Fruit fly (Drosophila melanogaster) whole organism, embryonic: ENCODE data around the gene wuho.

Experiments used
- Bgb ChIP-seq: fragments of 200-800 bp; sonication (Bioruptor generic); IDR thresholded peaks from 2 replicates; pipeline ENCODE4 v1.3.6; 2022; ENCODE audit warnings: missing biosample characterization, missing genetic modification characterization; ENCODE audit not compliant: partially characterized antibody
- C15 ChIP-seq: fragments of 200-800 bp; sonication (Bioruptor generic); IDR thresholded peaks from 3 replicates; pipeline ENCODE4 v1.3.6; 2022; ENCODE audit warnings: missing biosample characterization, missing genetic modification characterization
- CG10267 ChIP-seq: fragments of 200-800 bp; sonication (Bioruptor generic); optimal IDR thresholded peaks from 2 replicates; lab custom pipeline; 2018; ENCODE audit warnings: missing biosample characterization, mild to moderate bottlenecking, missing genetic modification characterization, moderate library complexity
- CG10565 ChIP-seq: fragments of 200-800 bp; sonication (Bioruptor generic); optimal IDR thresholded peaks from 3 replicates; lab custom pipeline; 2016; ENCODE audit warnings: missing biosample characterization, mild to moderate bottlenecking, missing genetic modification characterization
- CG10654 ChIP-seq: fragments of 200-800 bp; sonication (Bioruptor generic); optimal IDR thresholded peaks from 2 replicates; lab custom pipeline; 2016; ENCODE audit warnings: missing biosample characterization, missing genetic modification characterization
- CG11695 ChIP-seq: fragments of 200-800 bp; sonication (Bioruptor generic); IDR thresholded peaks from 3 replicates; pipeline ENCODE4 v1.3.6; 2022; ENCODE audit warnings: missing biosample characterization, missing genetic modification characterization
- CG2129 ChIP-seq: fragments of 200-800 bp; sonication (Bioruptor generic); IDR thresholded peaks from 2 replicates; pipeline ENCODE4 v1.3.6; 2022; ENCODE audit warnings: missing biosample characterization, missing genetic modification characterization; ENCODE audit not compliant: partially characterized antibody
- CG30431 ChIP-seq: fragments of 200-800 bp; sonication (Bioruptor generic); optimal IDR thresholded peaks from 2 replicates; lab custom pipeline; 2017; ENCODE audit warnings: missing biosample characterization, missing genetic modification characterization
- CG31224 ChIP-seq: fragments of 200-800 bp; sonication (Bioruptor generic); IDR thresholded peaks from 2 replicates; pipeline ENCODE4 v1.3.6; 2022; ENCODE audit warnings: missing biosample characterization, missing genetic modification characterization
- CG31365 ChIP-seq: fragments of 200-800 bp; sonication (Bioruptor generic); optimal IDR thresholded peaks from 2 replicates; lab custom pipeline; 2018; ENCODE audit warnings: missing biosample characterization, mild to moderate bottlenecking, missing genetic modification characterization
- CG31441 ChIP-seq: fragments of 200-800 bp; sonication (Bioruptor generic); IDR thresholded peaks from 2 replicates; pipeline ENCODE4 v1.3.6; 2022; ENCODE audit warnings: missing biosample characterization, missing genetic modification characterization
- CG3163 ChIP-seq: fragments of 200-800 bp; sonication (Bioruptor generic); optimal IDR thresholded peaks from 3 replicates; lab custom pipeline; 2016; ENCODE audit warnings: missing biosample characterization, missing genetic modification characterization
- CG34224 ChIP-seq: fragments of 200-800 bp; sonication (Bioruptor generic); IDR thresholded peaks from 3 replicates; pipeline ENCODE4 v1.3.6; 2022; ENCODE audit warnings: missing biosample characterization, missing genetic modification characterization; ENCODE audit not compliant: partially characterized antibody
- CG6683 ChIP-seq: fragments of 200-800 bp; sonication (Bioruptor generic); optimal IDR thresholded peaks from 2 replicates; lab custom pipeline; 2017; ENCODE audit warnings: missing biosample characterization, mild to moderate bottlenecking, missing genetic modification characterization, missing genetic modification reagents
- CG7271 ChIP-seq: fragments of 200-800 bp; sonication (Bioruptor generic); optimal IDR thresholded peaks from 2 replicates; lab custom pipeline; 2018; ENCODE audit warnings: missing biosample characterization, mild to moderate bottlenecking, missing genetic modification characterization, moderate library complexity
- CG7372 ChIP-seq: fragments of 200-800 bp; sonication (Bioruptor generic); IDR thresholded peaks from 2 replicates; pipeline ENCODE4 v1.3.6; 2022; ENCODE audit warnings: missing biosample characterization, missing genetic modification characterization
- CG7556 ChIP-seq: fragments of 200-800 bp; sonication (Bioruptor generic); optimal IDR thresholded peaks from 2 replicates; lab custom pipeline; 2017; ENCODE audit warnings: missing biosample characterization, mild to moderate bottlenecking, missing genetic modification characterization
- Chrac-16 ChIP-seq: fragments of 200-800 bp; sonication (Bioruptor generic); optimal IDR thresholded peaks from 3 replicates; lab custom pipeline; 2016; ENCODE audit warnings: missing biosample characterization, missing genetic modification characterization
- CkIIα-i1 ChIP-seq: fragments of 200-800 bp; sonication (Bioruptor generic); IDR thresholded peaks from 2 replicates; pipeline ENCODE4 v1.3.6; 2022; ENCODE audit warnings: missing biosample characterization, missing genetic modification characterization
- CoRest ChIP-seq: fragments of 200-800 bp; sonication (Bioruptor generic); optimal IDR thresholded peaks from 3 replicates; lab custom pipeline; 2018; ENCODE audit warnings: missing biosample characterization, mild to moderate bottlenecking, missing genetic modification characterization, moderate library complexity
- Dref ChIP-seq: fragments of 200-800 bp; sonication (Bioruptor generic); IDR thresholded peaks from 2 replicates; pipeline ENCODE4 v1.3.6; 2022; ENCODE audit warnings: missing biosample characterization, missing genetic modification characterization
- Ets97D ChIP-seq: fragments of 200-800 bp; sonication (Bioruptor generic); optimal IDR thresholded peaks from 3 replicates; lab custom pipeline; 2016; ENCODE audit warnings: missing biosample characterization, missing genetic modification characterization
- HmgD ChIP-seq: fragments of 200-800 bp; sonication (Bioruptor generic); optimal IDR thresholded peaks from 3 replicates; lab custom pipeline; 2016; ENCODE audit warnings: missing biosample characterization, missing genetic modification characterization
- Oli ChIP-seq: fragments of 200-800 bp; sonication (Bioruptor generic); optimal IDR thresholded peaks from 2 replicates; lab custom pipeline; 2018; ENCODE audit warnings: missing biosample characterization, mild to moderate bottlenecking, missing genetic modification characterization, moderate library complexity
- Pdp1 ChIP-seq, 2 experiments: fragments of 200-800 bp; sonication (Bioruptor generic); optimal IDR thresholded peaks; 3 replicates each; lab custom pipeline; 2016; ENCODE audit warnings: missing biosample characterization in 2 of 2, missing genetic modification characterization in 2 of 2, mild to moderate bottlenecking in 1 of 2, moderate library complexity in 1 of 2
- Rx ChIP-seq: fragments of 200-800 bp; sonication (Bioruptor generic); IDR thresholded peaks from 2 replicates; pipeline ENCODE4 v1.3.6; 2022; ENCODE audit warnings: missing biosample characterization, missing genetic modification characterization
- Side ChIP-seq: fragments of 200-800 bp; sonication (Bioruptor generic); optimal IDR thresholded peaks from 2 replicates; lab custom pipeline; 2016; ENCODE audit warnings: missing biosample characterization, missing genetic modification characterization
- Sin3A ChIP-seq: fragments of >200 bp; optimal IDR thresholded peaks from 2 replicates; lab custom pipeline; 2018
- Six4 ChIP-seq: fragments of 200-800 bp; sonication (Bioruptor generic); optimal IDR thresholded peaks from 2 replicates; lab custom pipeline; 2016; ENCODE audit warnings: missing biosample characterization, missing genetic modification characterization
- Sry-β ChIP-seq: fragments of 200-800 bp; sonication (Bioruptor generic); optimal IDR thresholded peaks from 2 replicates; lab custom pipeline; 2018; ENCODE audit warnings: missing biosample characterization, mild to moderate bottlenecking, missing genetic modification characterization, moderate library complexity
- ato ChIP-seq: fragments of 200-800 bp; sonication (Bioruptor generic); IDR thresholded peaks from 2 replicates; pipeline ENCODE4 v1.3.6; 2022; ENCODE audit warnings: missing biosample characterization, missing genetic modification characterization; ENCODE audit not compliant: partially characterized antibody
- chif ChIP-seq, 2 experiments: fragments of 200-800 bp; sonication (Bioruptor generic); optimal IDR thresholded peaks; 3 replicates each; lab custom pipeline; 2016; ENCODE audit warnings: missing biosample characterization in 2 of 2, missing genetic modification characterization in 2 of 2
- corto ChIP-seq: fragments of 200-800 bp; sonication (Bioruptor generic); optimal IDR thresholded peaks from 2 replicates; lab custom pipeline; 2016; ENCODE audit warnings: missing biosample characterization, mild to moderate bottlenecking, missing genetic modification characterization, moderate library complexity
- croc ChIP-seq: fragments of 200-800 bp; sonication (Bioruptor generic); conservative IDR thresholded peaks from 3 replicates; pipeline ENCODE4 v1.3.6; 2022; ENCODE audit warnings: missing biosample characterization, missing genetic modification characterization
- exex ChIP-seq: fragments of 200-800 bp; sonication (Bioruptor generic); optimal IDR thresholded peaks from 4 replicates; lab custom pipeline; 2018; ENCODE audit warnings: missing biosample characterization, mild to moderate bottlenecking, missing genetic modification characterization, moderate library complexity
- fd3F ChIP-seq: fragments of 200-800 bp; sonication (Bioruptor generic); optimal IDR thresholded peaks from 2 replicates; lab custom pipeline; 2018; ENCODE audit warnings: missing biosample characterization, mild to moderate bottlenecking, missing genetic modification characterization, moderate library complexity
- gcm ChIP-seq: fragments of 200-800 bp; sonication (Bioruptor generic); optimal IDR thresholded peaks from 2 replicates; lab custom pipeline; 2019; ENCODE audit warnings: missing biosample characterization, mild to moderate bottlenecking, missing genetic modification characterization, moderate library complexity
- jumu ChIP-seq: fragments of 200-800 bp; sonication (Bioruptor generic); optimal IDR thresholded peaks from 3 replicates; lab custom pipeline; 2016; ENCODE audit warnings: missing biosample characterization, missing genetic modification characterization
- kay ChIP-seq: fragments of 200-800 bp; sonication (Bioruptor generic); optimal IDR thresholded peaks from 2 replicates; lab custom pipeline; 2016; ENCODE audit warnings: missing biosample characterization, missing genetic modification characterization
- nmo ChIP-seq: fragments of 200-800 bp; sonication (Bioruptor generic); optimal IDR thresholded peaks from 2 replicates; lab custom pipeline; 2018; ENCODE audit warnings: missing biosample characterization, mild to moderate bottlenecking, missing genetic modification characterization, moderate library complexity
- p53 ChIP-seq: fragments of 200-800 bp; sonication (Bioruptor generic); optimal IDR thresholded peaks from 2 replicates; lab custom pipeline; 2016; ENCODE audit warnings: missing biosample characterization, missing genetic modification characterization
- psq ChIP-seq: fragments of 200-800 bp; sonication (Bioruptor generic); optimal IDR thresholded peaks from 2 replicates; lab custom pipeline; 2017; ENCODE audit warnings: missing biosample characterization, missing genetic modification characterization
- run ChIP-seq: fragments of 200-800 bp; sonication (Bioruptor generic); optimal IDR thresholded peaks from 3 replicates; lab custom pipeline; 2018; ENCODE audit warnings: missing biosample characterization, mild to moderate bottlenecking, missing genetic modification characterization
- sens-2 ChIP-seq: fragments of 200-800 bp; sonication (Bioruptor generic); IDR thresholded peaks from 2 replicates; pipeline ENCODE4 v1.3.6; 2022; ENCODE audit warnings: missing biosample characterization, missing genetic modification characterization
- tin ChIP-seq: fragments of 200-800 bp; sonication (Bioruptor generic); optimal IDR thresholded peaks from 3 replicates; lab custom pipeline; 2016; ENCODE audit warnings: missing biosample characterization, missing genetic modification characterization
- tna ChIP-seq: fragments of 200-800 bp; sonication (Bioruptor generic); IDR thresholded peaks from 2 replicates; pipeline ENCODE4 v1.3.6; 2022; ENCODE audit warnings: missing biosample characterization, missing genetic modification characterization; ENCODE audit not compliant: partially characterized antibody
- unc-4 ChIP-seq: fragments of 200-800 bp; sonication (Bioruptor generic); IDR thresholded peaks from 2 replicates; pipeline ENCODE4 v1.3.6; 2022; ENCODE audit warnings: missing biosample characterization, missing genetic modification characterization; ENCODE audit not compliant: partially characterized antibody
- wdn ChIP-seq: fragments of 200-800 bp; sonication (Bioruptor generic); IDR thresholded peaks from 2 replicates; pipeline ENCODE4 v1.3.6; 2022; ENCODE audit warnings: missing biosample characterization, missing genetic modification characterization
- zen2 ChIP-seq: fragments of 200-800 bp; sonication (Bioruptor generic); IDR thresholded peaks from 3 replicates; pipeline ENCODE4 v1.3.6; 2022; ENCODE audit warnings: missing biosample characterization, missing genetic modification characterization; ENCODE audit not compliant: partially characterized antibody

Gene wuho

dm6 chrX:6295129-6295539 is 7.2 kb downstream of the wuho start, which contains the start of the genes CG15891 and CG3815 (continued):
- TF ChIP-seq CG10654 (GFP tag; lab: Kevin White, UChicago): peak; percentile 37

dm6 chrX:6301052-6301451 is 13.2 kb downstream of the wuho start, which contains the start of gene CG12219:
TSS of gene CG12219 (minus strand) at chrX:6301285.
- no peak for TF ChIP-seq CG10565 (GFP tag; lab: Kevin White, UChicago)
- no peak for TF ChIP-seq croc (GFP tag; lab: Robert Waterston, UW)
- TF ChIP-seq tin (GFP tag; lab: Kevin White, UChicago): no peak
- no peak for TF ChIP-seq CG31365 (tag; lab: Kevin White, UChicago)
- no peak for TF ChIP-seq HmgD
- TF ChIP-seq CG3163 (GFP tag; lab: Kevin White, UChicago): no peak
- TF ChIP-seq run (tag; lab: Kevin White, UChicago): no peak
- TF ChIP-seq CG30431 (GFP tag; lab: Kevin White, UChicago): no peak
- peak; percentile 10; the same call in 1 of the 2 replicates for TF ChIP-seq ato (GFP tag; lab: Robert Waterston, UW)
- TF ChIP-seq Sry-β (GFP tag; lab: Kevin White, UChicago): no peak
- no peak for TF ChIP-seq C15 (GFP tag; lab: Robert Waterston, UW)
- TF ChIP-seq Dref (GFP tag; lab: Robert Waterston, UW): peak; percentile 68
- TF ChIP-seq Sin3A: peak; percentile 8
- TF ChIP-seq CG7556 (GFP tag; lab: Kevin White, UChicago): no peak
- TF ChIP-seq jumu (GFP tag; lab: Kevin White, UChicago): no peak
- peak; percentile 1 for TF ChIP-seq nmo (GFP tag; lab: Kevin White, UChicago)
- peak; percentile 13 for TF ChIP-seq CG10267 (tag; lab: Kevin White, UChicago)
- TF ChIP-seq corto (GFP tag; lab: Kevin White, UChicago): no peak
- peak; percentile 7 for TF ChIP-seq CoRest (tag; lab: Kevin White, UChicago)
- peak in 1 of 2 experiments; percentile 90 for TF ChIP-seq Pdp1 (GFP tag; optimal IDR thresholded peaks at IDR 0.05; lab: Kevin White, UChicago)
- no peak for TF ChIP-seq CG31441
- TF ChIP-seq wdn (GFP tag; lab: Robert Waterston, UW): no peak
- TF ChIP-seq gcm (GFP tag; lab: Kevin White, UChicago): no peak
- peak; percentile 60 for TF ChIP-seq Bgb (GFP tag; lab: Robert Waterston, UW)
- no peak for TF ChIP-seq exex (tag; lab: Kevin White, UChicago)
- TF ChIP-seq Ets97D (GFP tag; lab: Kevin White, UChicago): peak; percentile 37
- no peak for TF ChIP-seq fd3F (GFP tag; lab: Kevin White, UChicago)
- TF ChIP-seq Chrac-16 (GFP tag; lab: Kevin White, UChicago): no peak
- peak; percentile 69 for TF ChIP-seq unc-4 (GFP tag; lab: Robert Waterston, UW)
- peak; percentile 38; the same call in 1 of the 3 replicates for TF ChIP-seq zen2 (GFP tag; lab: Robert Waterston, UW)
- TF ChIP-seq CG11695 (GFP tag; lab: Robert Waterston, UW): no peak
- TF ChIP-seq CkIIα-i1 (GFP tag; lab: Robert Waterston, UW): no peak
- no peak for TF ChIP-seq psq (GFP tag; lab: Kevin White, UChicago)
- TF ChIP-seq CG6683 (GFP tag; lab: Kevin White, UChicago): no peak
- TF ChIP-seq chif (GFP tag; optimal IDR thresholded peaks at IDR 0.05; lab: Kevin White, UChicago): no peak
- no peak for TF ChIP-seq p53 (GFP tag; lab: Kevin White, UChicago)
- no peak for TF ChIP-seq Side (GFP tag; lab: Kevin White, UChicago)
- TF ChIP-seq tna: no peak
- peak; percentile 73 for TF ChIP-seq CG34224
- peak; percentile 27; the same call in 1 of the 2 replicates for TF ChIP-seq CG2129 (GFP tag; lab: Robert Waterston, UW)
- TF ChIP-seq CG7271 (tag; lab: Kevin White, UChicago): no peak
- TF ChIP-seq Oli (tag; lab: Kevin White, UChicago): no peak
- TF ChIP-seq kay (GFP tag; lab: Kevin White, UChicago): no peak
- TF ChIP-seq CG7372 (GFP tag; lab: Robert Waterston, UW): no peak
- TF ChIP-seq Six4: no peak
- TF ChIP-seq sens-2: no peak
- no peak for TF ChIP-seq CG31224 (GFP tag; lab: Robert Waterston, UW)
- no peak for TF ChIP-seq Rx (GFP tag; lab: Robert Waterston, UW)
